Worm (Caenorhabditis elegans) whole organism, midembryonic: ENCODE data around the gene C15C8.8.

Source experiments
- T22C8.4 ChIP-seq: fragments of 200-800 bp; sonication (Bioruptor generic); IDR thresholded peaks from 2 replicates; pipeline ENCODE4 v1.3.6; 2022; ENCODE audit warnings: missing genetic modification characterization, missing compliant biosample characterization
- cog-1 ChIP-seq: sonication (generic microtip); optimal IDR thresholded peaks from 2 replicates; lab custom pipeline; 2016; ENCODE audit warnings: missing genetic modification characterization, missing compliant biosample characterization
- flt-1 ChIP-seq: fragments of 200-800 bp; sonication (Bioruptor generic); IDR thresholded peaks from 2 replicates; pipeline ENCODE4 v1.3.6; 2022; ENCODE audit warnings: missing genetic modification characterization, missing compliant biosample characterization
- klf-2 ChIP-seq: fragments of 200-800 bp; sonication (Bioruptor generic); conservative IDR thresholded peaks from 2 replicates; pipeline ENCODE4 v1.3.6; 2022; ENCODE audit warnings: missing genetic modification reagents, missing genetic modification characterization, missing compliant biosample characterization
- med-1 ChIP-seq: sonication (generic microtip); optimal IDR thresholded peaks from 2 replicates; lab custom pipeline; 2017; ENCODE audit warnings: missing genetic modification characterization, mild to moderate bottlenecking, missing compliant biosample characterization, antibody characterized with exemption, missing genetic modification reagents; ENCODE audit not compliant: insufficient read depth
- ref-1 ChIP-seq: fragments of 200-800 bp; sonication (Bioruptor generic); conservative IDR thresholded peaks from 2 replicates; pipeline ENCODE4 v1.3.6; 2022; ENCODE audit warnings: missing genetic modification reagents, missing genetic modification characterization, missing compliant biosample characterization
- tab-1 ChIP-seq: fragments of 200-800 bp; sonication (Bioruptor generic); IDR thresholded peaks from 2 replicates; pipeline ENCODE4 v1.3.6; 2022; ENCODE audit warnings: missing genetic modification characterization, missing compliant biosample characterization
- ztf-23 ChIP-seq: fragments of 200-800 bp; sonication (Bioruptor generic); IDR thresholded peaks from 2 replicates; pipeline ENCODE4 v1.3.6; 2022; ENCODE audit warnings: missing genetic modification reagents, missing genetic modification characterization, missing compliant biosample characterization
- ztf-29 ChIP-seq: fragments of 200-800 bp; sonication (Bioruptor generic); IDR thresholded peaks from 2 replicates; pipeline ENCODE4 v1.3.6; 2022; ENCODE audit warnings: missing genetic modification reagents, missing genetic modification characterization, missing compliant biosample characterization

Gene C15C8.8

ce11 chrV:12752407-12752806 is at the start of gene C15C8.8:
Gene C15C8.8, minus strand, starts transcription at chrV:12752507.
- no peak for TF ChIP-seq med-1 (GFP tag; lab: Kevin White, UChicago)
- TF ChIP-seq tab-1 (GFP tag; lab: Robert Waterston, UW), result no peak
- no peak for TF ChIP-seq T22C8.4
- TF ChIP-seq cog-1 (tag; lab: Kevin White, UChicago), result no peak
- TF ChIP-seq ztf-23 (GFP tag; lab: Robert Waterston, UW), result no peak
- no peak for TF ChIP-seq ztf-29 (GFP tag; lab: Robert Waterston, UW)

- TF ChIP-seq med-1 (GFP tag; lab: Kevin White, UChicago) (no peak), klf-2 (no peak), ztf-23 (GFP tag; lab: Robert Waterston, UW) (no peak), tab-1 (GFP tag; lab: Robert Waterston, UW) (no peak), ztf-29 (GFP tag; lab: Robert Waterston, UW) (no peak), T22C8.4 (no peak), ref-1 (GFP tag; lab: Robert Waterston, UW) (no peak), flt-1 (GFP tag; lab: Robert Waterston, UW) (no peak), cog-1 (tag; lab: Kevin White, UChicago) (no peak)
Observed at ce11 chrV:12800171-12800570, 47.9 kb upstream of the C15C8.8 start, which contains the start of gene ugt-3. Gene ugt-3, minus strand, starts transcription at chrV:12800271.

ce11 chrV:12797992-12798391 is 45.7 kb upstream of the C15C8.8 start, which contains the start of gene ugt-6:
Gene ugt-6, minus strand, starts transcription at chrV:12798224.
- TF ChIP-seq flt-1 (GFP tag; lab: Robert Waterston, UW) (no peak), klf-2 (no peak), ztf-23 (GFP tag; lab: Robert Waterston, UW) (no peak), T22C8.4 (no peak), ref-1 (GFP tag; lab: Robert Waterston, UW) (no peak), ztf-29 (GFP tag; lab: Robert Waterston, UW) (no peak), med-1 (GFP tag; lab: Kevin White, UChicago) (no peak), cog-1 (tag; lab: Kevin White, UChicago) (no peak), tab-1 (GFP tag; lab: Robert Waterston, UW) (no peak)

- TF ChIP-seq med-1 (GFP tag; lab: Kevin White, UChicago) (no peak), flt-1 (GFP tag; lab: Robert Waterston, UW) (no peak), cog-1 (tag; lab: Kevin White, UChicago) (no peak), T22C8.4 (no peak), ref-1 (GFP tag; lab: Robert Waterston, UW) (no peak), klf-2 (no peak), tab-1 (GFP tag; lab: Robert Waterston, UW) (no peak), ztf-29 (GFP tag; lab: Robert Waterston, UW) (no peak), ztf-23 (GFP tag; lab: Robert Waterston, UW) (no peak)
Observed at ce11 chrV:12796908-12797490, 44.7 kb upstream of the C15C8.8 start.

- TF ChIP-seq tab-1 (GFP tag; lab: Robert Waterston, UW) (no peak), ztf-23 (GFP tag; lab: Robert Waterston, UW) (no peak), T22C8.4 (no peak), cog-1 (tag; lab: Kevin White, UChicago) (no peak), med-1 (GFP tag; lab: Kevin White, UChicago) (no peak), ztf-29 (GFP tag; lab: Robert Waterston, UW) (no peak), flt-1 (GFP tag; lab: Robert Waterston, UW) (no peak), ref-1 (GFP tag; lab: Robert Waterston, UW) (no peak), klf-2 (no peak)
Observed at ce11 chrV:12795927-12796326, 43.6 kb upstream of the C15C8.8 start.

ce11 chrV:12795196-12795595 is 42.9 kb upstream of the C15C8.8 start, which contains the start of gene ugt-4:
Gene ugt-4, minus strand, starts transcription at chrV:12795336.
- no peak for TF ChIP-seq ref-1 (GFP tag; lab: Robert Waterston, UW)
- TF ChIP-seq klf-2, result no peak
- TF ChIP-seq flt-1 (GFP tag; lab: Robert Waterston, UW), result no peak
- no peak for TF ChIP-seq T22C8.4
- no peak for TF ChIP-seq tab-1 (GFP tag; lab: Robert Waterston, UW)
- TF ChIP-seq ztf-23 (GFP tag; lab: Robert Waterston, UW), result no peak
- no peak for TF ChIP-seq med-1 (GFP tag; lab: Kevin White, UChicago)
- TF ChIP-seq cog-1 (tag; lab: Kevin White, UChicago), result no peak
- no peak for TF ChIP-seq ztf-29 (GFP tag; lab: Robert Waterston, UW)

ce11 chrV:12792752-12793151 is 40.4 kb upstream of the C15C8.8 start, which contains the start of gene ugt-5:
Gene ugt-5, minus strand, starts transcription at chrV:12792965.
- TF ChIP-seq klf-2 (no peak), med-1 (GFP tag; lab: Kevin White, UChicago) (no peak), ztf-23 (GFP tag; lab: Robert Waterston, UW) (no peak)

- TF ChIP-seq cog-1 (tag; lab: Kevin White, UChicago), result no peak
- TF ChIP-seq ztf-29 (GFP tag; lab: Robert Waterston, UW), result no peak
- TF ChIP-seq ztf-23 (GFP tag; lab: Robert Waterston, UW), result no peak
- TF ChIP-seq tab-1 (GFP tag; lab: Robert Waterston, UW), result no peak
- no peak for TF ChIP-seq klf-2
- no peak for TF ChIP-seq T22C8.4
- TF ChIP-seq flt-1 (GFP tag; lab: Robert Waterston, UW), result no peak
- no peak for TF ChIP-seq med-1 (GFP tag; lab: Kevin White, UChicago)
- TF ChIP-seq ref-1 (GFP tag; lab: Robert Waterston, UW), result no peak
Observed at ce11 chrV:12790188-12790587, 37.9 kb upstream of the C15C8.8 start, which contains the start of gene srbc-43. Gene srbc-43, minus strand, starts transcription at chrV:12790518.

- TF ChIP-seq klf-2, result no peak
- TF ChIP-seq cog-1 (tag; lab: Kevin White, UChicago), result no peak
- no peak for TF ChIP-seq flt-1 (GFP tag; lab: Robert Waterston, UW)
- no peak for TF ChIP-seq ref-1 (GFP tag; lab: Robert Waterston, UW)
- TF ChIP-seq T22C8.4, result no peak
- TF ChIP-seq ztf-23 (GFP tag; lab: Robert Waterston, UW), result no peak
- no peak for TF ChIP-seq ztf-29 (GFP tag; lab: Robert Waterston, UW)
- no peak for TF ChIP-seq tab-1 (GFP tag; lab: Robert Waterston, UW)
- no peak for TF ChIP-seq med-1 (GFP tag; lab: Kevin White, UChicago)
Observed at ce11 chrV:12788451-12788850, 36.1 kb upstream of the C15C8.8 start, which contains the start of gene srbc-44. Gene srbc-44, minus strand, starts transcription at chrV:12788551.
